Worm (Caenorhabditis elegans): Measurements from ENCODE around the gene F13H6.5.

ce11 chrV:6355412-6355811 is 19.3 kb downstream of the F13H6.5 start:
- TF ChIP-seq elt-3 (tag; optimal IDR thresholded peaks at IDR 0.05) = no peak
- TF ChIP-seq lsy-2 (tag; optimal IDR thresholded peaks at IDR 0.05) = no peak
- TF ChIP-seq ces-1 (GFP tag; optimal IDR thresholded peaks at IDR 0.05) = no peak
